Fruit fly (Drosophila melanogaster): ENCODE measurements around the gene CG12093.

The CG12093 gene

DNA sequence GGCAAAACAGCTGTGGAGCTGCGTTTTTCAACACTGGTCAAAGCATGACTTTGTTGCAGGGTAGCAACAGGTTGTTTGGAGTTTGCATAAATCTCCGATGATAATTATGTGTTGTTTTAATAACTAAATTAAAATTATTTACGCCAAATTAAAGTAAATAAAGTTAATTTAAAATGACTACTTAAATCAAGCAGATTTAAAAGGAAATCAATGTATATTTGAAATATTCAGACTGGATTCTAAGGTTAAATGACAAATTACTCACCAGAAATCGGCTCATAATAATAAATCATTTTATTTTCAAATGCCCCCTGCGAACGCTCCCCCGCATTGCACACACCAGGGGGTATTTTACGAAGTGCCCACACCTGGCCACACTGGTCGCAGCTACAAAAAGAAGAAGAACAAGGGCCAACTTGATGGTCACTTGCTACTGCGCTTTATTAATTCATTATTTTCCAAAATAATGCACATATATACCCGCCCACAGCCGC is at the start of gene CG12093, which contains the start of gene Atg2:
TSS of gene CG12093 (minus strand) at position 40 of the 494 bp plus-strand sequence.
TSS of gene Atg2 (plus strand) at position 371 of the 494 bp plus-strand sequence.
- TF ChIP-seq Fer3 (tag; optimal IDR thresholded peaks at IDR 0.05) (peak; percentile 95), Poxn (GFP tag; IDR thresholded peaks at IDR 0.05) (peak; percentile 89), jumu (GFP tag; optimal IDR thresholded peaks at IDR 0.05) (peak; percentile 73), CG6683 (GFP tag; optimal IDR thresholded peaks at IDR 0.05) (peak; percentile 73), eyg (GFP tag; optimal IDR thresholded peaks at IDR 0.05) (peak; percentile 8), CG16813 (GFP tag; IDR thresholded peaks at IDR 0.05; ENCODE audit: partially characterized antibody) (no peak), CG12769 (tag; optimal IDR thresholded peaks at IDR 0.05) (no peak), ken (GFP tag; IDR thresholded peaks at IDR 0.05) (peak; percentile 94), CG1832 (GFP tag; optimal IDR thresholded peaks at IDR 0.05) (no peak), HmgD (GFP tag; optimal IDR thresholded peaks at IDR 0.05) (no peak), CG31224 (GFP tag; IDR thresholded peaks at IDR 0.05) (peak; percentile 89), Doc3 (GFP tag; IDR thresholded peaks at IDR 0.05; ENCODE audit: partially characterized antibody) (no peak), Hr51 (GFP tag; optimal IDR thresholded peaks at IDR 0.05) (peak; percentile 90 to 94), CG18619 (GFP tag; optimal IDR thresholded peaks at IDR 0.05) (peak; percentile 91), kay (GFP tag; optimal IDR thresholded peaks at IDR 0.05) (peak; percentile 85), hth (optimal IDR thresholded peaks at IDR 0.05) (no peak), CG4282 (GFP tag; optimal IDR thresholded peaks at IDR 0.05) (peak; percentile 25), pzg (GFP tag; optimal IDR thresholded peaks at IDR 0.05) (peak; percentile 64), wdn (GFP tag; IDR thresholded peaks at IDR 0.05) (peak; percentile 94), luna (GFP tag; optimal IDR thresholded peaks at IDR 0.05) (peak; percentile 24), danr (GFP tag; IDR thresholded peaks at IDR 0.05) (peak; percentile 78), Nf-YB (GFP tag; optimal IDR thresholded peaks at IDR 0.05) (peak; percentile 75), CG6765 (GFP tag; optimal IDR thresholded peaks at IDR 0.05) (peak; percentile 74), CG17385 (GFP tag; optimal IDR thresholded peaks at IDR 0.05) (peak; percentile 97), CG10267 (tag; optimal IDR thresholded peaks at IDR 0.05) (peak; percentile 96), fd3F (GFP tag; optimal IDR thresholded peaks at IDR 0.05) (peak; percentile 92), nom (GFP tag; optimal IDR thresholded peaks at IDR 0.05) (peak; percentile 80), CG11093 (GFP tag; IDR thresholded peaks at IDR 0.05) (peak; percentile 89), prd (optimal IDR thresholded peaks at IDR 0.05) (no peak), prd (GFP tag; IDR thresholded peaks at IDR 0.05) (peak; percentile 95), trh (GFP tag; optimal IDR thresholded peaks at IDR 0.05) (peak; percentile 78), klu (GFP tag; IDR thresholded peaks at IDR 0.05) (peak; percentile 96), usp (GFP tag; optimal IDR thresholded peaks at IDR 0.05) (no peak), CG42726 (GFP tag; IDR thresholded peaks at IDR 0.05; ENCODE audit: partially characterized antibody) (no peak), lmd (GFP tag; IDR thresholded peaks at IDR 0.05) (peak; percentile 95), so (GFP tag; IDR thresholded peaks at IDR 0.05) (peak; percentile 89), Nf-YC (tag; optimal IDR thresholded peaks at IDR 0.05) (peak; percentile 87), MTF-1 (GFP tag; optimal IDR thresholded peaks at IDR 0.05; ENCODE audit: borderline replicate concordance) (no peak), CG11560 (tag; IDR thresholded peaks at IDR 0.05) (peak; percentile 78), CG6689 (GFP tag; IDR thresholded peaks at IDR 0.05) (peak; percentile 96), CG8944 (GFP tag; optimal IDR thresholded peaks at IDR 0.05) (peak; percentile 60), CG11696 (GFP tag; IDR thresholded peaks at IDR 0.05) (peak; percentile 63), CrebB (tag; optimal IDR thresholded peaks at IDR 0.05) (peak; percentile 85), CG10565 (GFP tag; optimal IDR thresholded peaks at IDR 0.05) (peak; percentile 50), YL-1 (GFP tag; optimal IDR thresholded peaks at IDR 0.05) (peak; percentile 71), CG3838 (GFP tag; optimal IDR thresholded peaks at IDR 0.05) (peak; percentile 66), B-H2 (GFP tag; optimal IDR thresholded peaks at IDR 0.05) (peak; percentile 90), CG30431 (GFP tag; optimal IDR thresholded peaks at IDR 0.05) (peak; percentile 90), corto (GFP tag; optimal IDR thresholded peaks at IDR 0.05) (no peak), sob (GFP tag; IDR thresholded peaks at IDR 0.05) (peak; percentile 95), CG13775 (GFP tag; optimal IDR thresholded peaks at IDR 0.05) (peak; percentile 94)
